Fruit fly (Drosophila melanogaster): ENCODE measurements around the gene ftz.

DNA sequence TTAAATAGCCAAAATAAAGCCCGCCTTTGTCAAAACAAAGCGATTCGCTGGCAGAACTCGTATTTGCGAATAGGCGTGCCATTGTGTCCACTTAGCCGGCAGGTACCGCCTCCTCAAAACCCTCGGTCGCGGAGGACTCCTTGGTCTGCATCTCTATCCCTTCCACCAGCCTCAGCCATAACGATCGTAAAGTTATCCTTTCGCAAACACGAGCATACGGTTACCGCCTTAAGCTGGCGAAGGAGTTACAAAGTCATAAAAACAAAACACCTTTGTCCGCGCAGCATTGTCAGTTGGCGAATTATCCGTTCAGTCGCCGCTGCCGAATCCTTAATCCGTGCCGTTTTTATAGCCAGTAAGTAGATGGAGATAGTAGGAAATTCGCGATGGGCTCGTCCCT, 4.1 kb downstream of the ftz start:
- no peak for TF ChIP-seq CG8478 (optimal IDR thresholded peaks at IDR 0.05)
- TF ChIP-seq CTCF (optimal IDR thresholded peaks at IDR 0.05) = no peak
